Worm (Caenorhabditis elegans) whole organism, dauer: Measurements from ENCODE around the gene thn-5.
"Not testable (repeated sequence)": the region's sequence is repeated elsewhere in the genome, so short reads cannot be mapped to it uniquely, and the experiment has no call there.

ENCODE experiments used
- unc-62 ChIP-seq: sonication (generic microtip); optimal IDR thresholded peaks from 2 replicates; lab custom pipeline; 2017; ENCODE audit warnings: missing biosample characterization, missing genetic modification reagents, missing genetic modification characterization

thn-5 gene

ce11 chrIV:5230530-5230929 is at the start of gene thn-5:
Gene thn-5, plus strand, starts transcription at chrIV:5230830.
- TF ChIP-seq unc-62 (GFP tag; lab: Kevin White, UChicago) = no peak

- TF ChIP-seq unc-62 (GFP tag; lab: Kevin White, UChicago) = no peak
Measured at ce11 chrIV:5183755-5184166, 46.9 kb upstream of the thn-5 start, which contains the start of gene W03F8.4. Gene W03F8.4, plus strand, starts transcription at chrIV:5184123.

ce11 chrIV:5186480-5187205 is 44.0 kb upstream of the thn-5 start, which contains the start of the genes W03F8.6 and mtrf-1L:
Gene W03F8.6, minus strand, starts transcription at chrIV:5186580.
Gene mtrf-1L, plus strand, starts transcription at chrIV:5187155.
- TF ChIP-seq unc-62 (GFP tag; lab: Kevin White, UChicago) = no peak

- TF ChIP-seq unc-62 (GFP tag; lab: Kevin White, UChicago) = no peak
Measured at ce11 chrIV:5188051-5188450, 42.6 kb upstream of the thn-5 start.

ce11 chrIV:5195531-5195930 is 35.1 kb upstream of the thn-5 start, which contains the start of gene gpa-18:
Gene gpa-18, minus strand, starts transcription at chrIV:5195631.
- no peak for TF ChIP-seq unc-62 (GFP tag; lab: Kevin White, UChicago)

- TF ChIP-seq unc-62 (GFP tag; lab: Kevin White, UChicago) = no peak
Measured at ce11 chrIV:5200813-5201212, 29.8 kb upstream of the thn-5 start.

- TF ChIP-seq unc-62 (GFP tag; lab: Kevin White, UChicago) = no peak
Measured at ce11 chrIV:5202575-5202974, 28.1 kb upstream of the thn-5 start.

ce11 chrIV:5204573-5204972 is 26.1 kb upstream of the thn-5 start, which contains the start of gene tni-4:
Gene tni-4, plus strand, starts transcription at chrIV:5204591.
- TF ChIP-seq unc-62 (GFP tag; lab: Kevin White, UChicago) = no peak

- no peak for TF ChIP-seq unc-62 (GFP tag; lab: Kevin White, UChicago)
Measured at ce11 chrIV:5206716-5207115, 23.9 kb upstream of the thn-5 start.

- TF ChIP-seq unc-62 (GFP tag; lab: Kevin White, UChicago) = no peak
Measured at ce11 chrIV:5209390-5209789, 21.2 kb upstream of the thn-5 start, which contains the start of the genes Y59E9AL.36 and nbet-1. Gene Y59E9AL.36, minus strand, starts transcription at chrIV:5209481. Gene nbet-1, plus strand, starts transcription at chrIV:5209501.

ce11 chrIV:5210606-5211005 is 20.0 kb upstream of the thn-5 start:
- TF ChIP-seq unc-62 (GFP tag; lab: Kevin White, UChicago) = no peak

ce11 chrIV:5215092-5215491 is 15.5 kb upstream of the thn-5 start, which contains the start of gene Y59E9AL.4:
Gene Y59E9AL.4, minus strand, starts transcription at chrIV:5215192.
- TF ChIP-seq unc-62 (GFP tag; lab: Kevin White, UChicago) = no peak

ce11 chrIV:5216349-5216748 is 14.3 kb upstream of the thn-5 start:
- no peak for TF ChIP-seq unc-62 (GFP tag; lab: Kevin White, UChicago)

ce11 chrIV:5218496-5218895 is 12.1 kb upstream of the thn-5 start, which contains the start of gene nsph-4.2:
Gene nsph-4.2, plus strand, starts transcription at chrIV:5218796.
- not testable (repeated sequence) for TF ChIP-seq unc-62 (GFP tag; lab: Kevin White, UChicago)

- no peak for TF ChIP-seq unc-62 (GFP tag; lab: Kevin White, UChicago)
Measured at ce11 chrIV:5221721-5222120, 8.9 kb upstream of the thn-5 start.

ce11 chrIV:5224238-5224637 is 6.4 kb upstream of the thn-5 start, which contains the start of gene Y59E9AL.8:
Gene Y59E9AL.8, minus strand, starts transcription at chrIV:5224338.
- TF ChIP-seq unc-62 (GFP tag; lab: Kevin White, UChicago) = no peak
